Worm (Caenorhabditis elegans): ENCODE measurements around the gene F56B3.4.

ce11 chrIV:773580-773979 lies 20.5 kb downstream of the F56B3.4 start:
- TF ChIP-seq nhr-28 (tag; optimal IDR thresholded peaks at IDR 0.05): no peak
- TF ChIP-seq skn-1 (tag; optimal IDR thresholded peaks at IDR 0.05): no peak
- no peak for TF ChIP-seq C34B4.2 (tag; optimal IDR thresholded peaks at IDR 0.05)
- TF ChIP-seq nhr-76 (tag; optimal IDR thresholded peaks at IDR 0.05): no peak
- no peak for TF ChIP-seq nhr-237 (tag; optimal IDR thresholded peaks at IDR 0.05)
- no peak for TF ChIP-seq lsy-2 (tag; optimal IDR thresholded peaks at IDR 0.05)
- TF ChIP-seq lin-35 (GFP tag; optimal IDR thresholded peaks at IDR 0.05): no peak
- no peak for TF ChIP-seq ceh-8 (GFP tag; optimal IDR thresholded peaks at IDR 0.05)
- no peak for TF ChIP-seq zag-1 (tag; optimal IDR thresholded peaks at IDR 0.05)
- no peak for TF ChIP-seq fos-1 (tag; optimal IDR thresholded peaks at IDR 0.05)
- TF ChIP-seq ceh-82 (tag; optimal IDR thresholded peaks at IDR 0.05): no peak
- TF ChIP-seq xbp-1 (tag; optimal IDR thresholded peaks at IDR 0.05): no peak
- TF ChIP-seq unc-86 (tag; optimal IDR thresholded peaks at IDR 0.05): no peak
